Fruit fly (Drosophila melanogaster) whole organism, embryonic: ENCODE data around the gene CG14342.

Source experiments
- ATbp ChIP-seq: fragments of 200-800 bp; sonication (Bioruptor generic); optimal IDR thresholded peaks from 2 replicates; lab custom pipeline; 2017; ENCODE audit warnings: missing biosample characterization, mild to moderate bottlenecking, missing genetic modification characterization, missing genetic modification reagents
- B-H1 ChIP-seq: fragments of 200-800 bp; sonication (Bioruptor generic); IDR thresholded peaks from 3 replicates; pipeline ENCODE4 v1.3.6; 2022; ENCODE audit warnings: missing biosample characterization, missing genetic modification characterization
- CG11696 ChIP-seq: fragments of 200-800 bp; sonication (Bioruptor generic); IDR thresholded peaks from 2 replicates; pipeline ENCODE4 v1.3.6; 2022; ENCODE audit warnings: missing biosample characterization, missing genetic modification characterization
- CG1233 ChIP-seq: fragments of 200-800 bp; sonication (Bioruptor generic); optimal IDR thresholded peaks from 4 replicates; lab custom pipeline; 2018; ENCODE audit warnings: missing biosample characterization, mild to moderate bottlenecking, missing genetic modification characterization
- CG16815 ChIP-seq: fragments of 200-800 bp; sonication (Bioruptor generic); optimal IDR thresholded peaks from 3 replicates; lab custom pipeline; 2017; ENCODE audit warnings: missing biosample characterization, mild to moderate bottlenecking, missing genetic modification characterization
- CG16863 ChIP-seq: fragments of 200-800 bp; sonication (Bioruptor generic); optimal IDR thresholded peaks from 3 replicates; lab custom pipeline; 2016; ENCODE audit warnings: missing biosample characterization, missing genetic modification characterization
- CG17186 ChIP-seq: fragments of 200-800 bp; sonication (Bioruptor generic); optimal IDR thresholded peaks from 3 replicates; lab custom pipeline; 2017; ENCODE audit warnings: missing biosample characterization, missing genetic modification reagents, missing genetic modification characterization
- CG1832 ChIP-seq: fragments of 200-800 bp; sonication (Bioruptor generic); optimal IDR thresholded peaks from 2 replicates; lab custom pipeline; 2017; ENCODE audit warnings: missing biosample characterization, mild to moderate bottlenecking, missing genetic modification characterization, inconsistent platforms
- CG30020 ChIP-seq: fragments of 200-800 bp; optimal IDR thresholded peaks from 2 replicates; lab custom pipeline; 2019; ENCODE audit warnings: missing biosample characterization, mild to moderate bottlenecking, missing genetic modification characterization, moderate library complexity
- CG32532 ChIP-seq: fragments of 200-800 bp; sonication (Bioruptor generic); IDR thresholded peaks from 2 replicates; pipeline ENCODE4 v1.3.6; 2022; ENCODE audit warnings: missing biosample characterization, missing genetic modification characterization
- CG33557 ChIP-seq: fragments of 200-800 bp; sonication (Bioruptor generic); optimal IDR thresholded peaks from 2 replicates; lab custom pipeline; 2019; ENCODE audit warnings: missing biosample characterization, mild to moderate bottlenecking, missing genetic modification characterization, moderate library complexity
- CG3407 ChIP-seq: fragments of 200-800 bp; sonication (Bioruptor generic); optimal IDR thresholded peaks from 2 replicates; lab custom pipeline; 2018; ENCODE audit warnings: missing biosample characterization, mild to moderate bottlenecking, missing genetic modification characterization
- CG34376 ChIP-seq: fragments of 200-800 bp; sonication (Bioruptor generic); optimal IDR thresholded peaks from 2 replicates; lab custom pipeline; 2018; ENCODE audit warnings: missing biosample characterization, mild to moderate bottlenecking, missing genetic modification characterization
- CG4328 ChIP-seq: fragments of 200-800 bp; sonication (Bioruptor generic); optimal IDR thresholded peaks from 3 replicates; lab custom pipeline; 2017; ENCODE audit warnings: missing biosample characterization, missing genetic modification reagents, missing genetic modification characterization
- CG6654 ChIP-seq: fragments of 200-800 bp; sonication (Bioruptor generic); optimal IDR thresholded peaks from 2 replicates; lab custom pipeline; 2017; ENCODE audit warnings: missing biosample characterization, mild to moderate bottlenecking, missing genetic modification characterization
- CG8478 ChIP-seq: fragments of >200 bp; optimal IDR thresholded peaks from 2 replicates; lab custom pipeline; 2018
- CG9727 ChIP-seq: fragments of 200-800 bp; sonication (Bioruptor generic); optimal IDR thresholded peaks from 3 replicates; lab custom pipeline; 2017; ENCODE audit warnings: missing biosample characterization, mild to moderate bottlenecking, missing genetic modification characterization
- Deaf1 ChIP-seq: fragments of 200-800 bp; optimal IDR thresholded peaks from 3 replicates; lab custom pipeline; 2019; ENCODE audit warnings: missing biosample characterization, mild to moderate bottlenecking, missing genetic modification characterization, moderate library complexity
- Dfd ChIP-seq, 2 experiments: fragments of >200 bp; optimal IDR thresholded peaks; 2 replicates each; lab custom pipeline; 2017; ENCODE audit warnings: missing biosample characterization in 2 of 2, missing genetic modification characterization in 2 of 2
- Drgx ChIP-seq: fragments of 200-800 bp; sonication (Bioruptor generic); IDR thresholded peaks from 2 replicates; pipeline ENCODE4 v1.3.6; 2022; ENCODE audit warnings: missing biosample characterization, missing genetic modification characterization
- E2f1 ChIP-seq: fragments of 200-800 bp; sonication (Bioruptor generic); IDR thresholded peaks from 2 replicates; pipeline ENCODE4 v1.3.6; 2022; ENCODE audit warnings: missing biosample characterization, missing genetic modification characterization
- Ets65A ChIP-seq: fragments of 200-800 bp; sonication (Bioruptor generic); peaks from one replicate; lab custom pipeline; 2016; ENCODE audit warnings: missing biosample characterization, missing genetic modification characterization
- Hey ChIP-seq: fragments of 200-800 bp; sonication (Bioruptor generic); optimal IDR thresholded peaks from 3 replicates; lab custom pipeline; 2018; ENCODE audit warnings: missing biosample characterization, mild to moderate bottlenecking, missing genetic modification characterization
- HmgZ ChIP-seq: fragments of 200-800 bp; sonication (Bioruptor generic); optimal IDR thresholded peaks from 2 replicates; lab custom pipeline; 2018; ENCODE audit warnings: missing biosample characterization, mild to moderate bottlenecking, missing genetic modification characterization
- Lpt ChIP-seq: fragments of >200 bp; optimal IDR thresholded peaks from 2 replicates; lab custom pipeline; 2018; ENCODE audit warnings: missing biosample characterization, missing genetic modification characterization
- Mes4 ChIP-seq: fragments of 200-800 bp; sonication (Bioruptor generic); optimal IDR thresholded peaks from 2 replicates; lab custom pipeline; 2016; ENCODE audit warnings: missing biosample characterization, missing genetic modification characterization
- Oaz ChIP-seq: fragments of 200-800 bp; sonication (Bioruptor generic); IDR thresholded peaks from 2 replicates; pipeline ENCODE4 v1.3.6; 2022; ENCODE audit warnings: missing biosample characterization, missing genetic modification characterization
- Optix ChIP-seq: fragments of 200-800 bp; sonication (Bioruptor generic); IDR thresholded peaks from 3 replicates; pipeline ENCODE4 v1.3.6; 2022; ENCODE audit warnings: missing biosample characterization, missing genetic modification characterization
- Poxn ChIP-seq: fragments of 200-800 bp; sonication (Bioruptor generic); IDR thresholded peaks from 2 replicates; pipeline ENCODE4 v1.3.6; 2022; ENCODE audit warnings: missing biosample characterization, missing genetic modification characterization
- Xbp1 ChIP-seq: fragments of 200-800 bp; sonication (Bioruptor generic); optimal IDR thresholded peaks from 3 replicates; lab custom pipeline; 2016; ENCODE audit warnings: missing biosample characterization, mild to moderate bottlenecking, missing genetic modification characterization
- al ChIP-seq: fragments of 200-800 bp; sonication (Bioruptor generic); IDR thresholded peaks from 2 replicates; pipeline ENCODE4 v1.3.6; 2022; ENCODE audit warnings: missing biosample characterization, missing genetic modification characterization
- cwo ChIP-seq: fragments of 200-800 bp; sonication (Bioruptor generic); optimal IDR thresholded peaks from 3 replicates; lab custom pipeline; 2017; ENCODE audit warnings: missing biosample characterization, missing genetic modification characterization, mild to moderate bottlenecking, moderate library complexity, missing genetic modification reagents
- dati ChIP-seq: fragments of 200-800 bp; sonication (Bioruptor generic); IDR thresholded peaks from 2 replicates; pipeline ENCODE4 v1.3.6; 2022; ENCODE audit warnings: missing biosample characterization, missing genetic modification characterization
- dysf ChIP-seq: fragments of 200-800 bp; sonication (Bioruptor generic); IDR thresholded peaks from 3 replicates; pipeline ENCODE4 v1.3.6; 2022; ENCODE audit warnings: missing biosample characterization, missing genetic modification characterization
- esg ChIP-seq: fragments of 200-800 bp; sonication (Bioruptor generic); conservative IDR thresholded peaks from 2 replicates; pipeline ENCODE4 v1.3.6; 2022; ENCODE audit warnings: missing biosample characterization, missing genetic modification characterization
- fru ChIP-seq: fragments of >200 bp; optimal IDR thresholded peaks from 2 replicates; lab custom pipeline; 2017
- gfzf ChIP-seq: fragments of 200-800 bp; sonication (Bioruptor generic); optimal IDR thresholded peaks from 2 replicates; lab custom pipeline; 2016; ENCODE audit warnings: missing biosample characterization, mild to moderate bottlenecking, missing genetic modification characterization, moderate library complexity
- gsb ChIP-seq: fragments of 200-800 bp; sonication (Bioruptor generic); IDR thresholded peaks from 2 replicates; pipeline ENCODE4 v1.3.6; 2022; ENCODE audit warnings: missing biosample characterization, missing genetic modification characterization
- gsb-n ChIP-seq: fragments of 200-800 bp; sonication (Bioruptor generic); optimal IDR thresholded peaks from 3 replicates; lab custom pipeline; 2018; ENCODE audit warnings: missing biosample characterization, mild to moderate bottlenecking, missing genetic modification characterization
- ham ChIP-seq: fragments of 200-800 bp; sonication (Bioruptor generic); IDR thresholded peaks from 2 replicates; pipeline ENCODE4 v1.3.6; 2022; ENCODE audit warnings: missing biosample characterization, missing genetic modification characterization
- ind ChIP-seq: fragments of 200-800 bp; sonication (Bioruptor generic); optimal IDR thresholded peaks from 3 replicates; lab custom pipeline; 2016; ENCODE audit warnings: missing biosample characterization, missing genetic modification characterization
- insv ChIP-seq, 2 experiments: fragments of 200-800 bp; sonication (Bioruptor generic); optimal IDR thresholded peaks; 3 replicates each; lab custom pipeline; 2016 to 2018; ENCODE audit warnings: missing biosample characterization in 2 of 2, missing genetic modification characterization in 2 of 2
- mld ChIP-seq: fragments of 200-800 bp; sonication (Bioruptor generic); IDR thresholded peaks from 3 replicates; pipeline ENCODE4 v1.3.6; 2022; ENCODE audit warnings: missing biosample characterization, missing genetic modification characterization; ENCODE audit not compliant: partially characterized antibody
- nmo ChIP-seq: fragments of 200-800 bp; sonication (Bioruptor generic); optimal IDR thresholded peaks from 2 replicates; lab custom pipeline; 2018; ENCODE audit warnings: missing biosample characterization, mild to moderate bottlenecking, missing genetic modification characterization, moderate library complexity
- p53 ChIP-seq: fragments of 200-800 bp; sonication (Bioruptor generic); optimal IDR thresholded peaks from 2 replicates; lab custom pipeline; 2016; ENCODE audit warnings: missing biosample characterization, missing genetic modification characterization
- rib ChIP-seq: fragments of 200-800 bp; sonication (Bioruptor generic); IDR thresholded peaks from 2 replicates; pipeline ENCODE4 v1.3.6; 2022; ENCODE audit warnings: missing biosample characterization, missing genetic modification characterization
- run ChIP-seq: fragments of 200-800 bp; sonication (Bioruptor generic); optimal IDR thresholded peaks from 3 replicates; lab custom pipeline; 2018; ENCODE audit warnings: missing biosample characterization, mild to moderate bottlenecking, missing genetic modification characterization
- sna ChIP-seq: fragments of 200-800 bp; sonication (Bioruptor generic); IDR thresholded peaks from 2 replicates; pipeline ENCODE4 v1.3.6; 2022; ENCODE audit warnings: missing biosample characterization, missing genetic modification characterization; ENCODE audit not compliant: partially characterized antibody
- tio ChIP-seq: fragments of 200-800 bp; sonication (Bioruptor generic); optimal IDR thresholded peaks from 2 replicates; lab custom pipeline; 2017; ENCODE audit warnings: missing biosample characterization, missing genetic modification characterization, inconsistent platforms
- tll ChIP-seq, 2 experiments: fragments of 200-800 bp in 1 of 2; fragments of >200 bp in 1 of 2; sonication (Bioruptor generic) in 1 of 2; optimal IDR thresholded peaks; 2 replicates each; lab custom pipeline; 2017 to 2019; ENCODE audit warnings: missing biosample characterization in 2 of 2, missing genetic modification characterization in 2 of 2, mild to moderate bottlenecking in 1 of 2, moderate library complexity in 1 of 2
- yki ChIP-seq: fragments of >200 bp; optimal IDR thresholded peaks from 3 replicates; lab custom pipeline; 2018
- zfh1 ChIP-seq: fragments of 200-800 bp; sonication (Bioruptor generic); IDR thresholded peaks from 3 replicates; pipeline ENCODE4 v1.3.6; 2022; ENCODE audit warnings: missing biosample characterization, missing genetic modification characterization

CG14342 gene

DNA sequence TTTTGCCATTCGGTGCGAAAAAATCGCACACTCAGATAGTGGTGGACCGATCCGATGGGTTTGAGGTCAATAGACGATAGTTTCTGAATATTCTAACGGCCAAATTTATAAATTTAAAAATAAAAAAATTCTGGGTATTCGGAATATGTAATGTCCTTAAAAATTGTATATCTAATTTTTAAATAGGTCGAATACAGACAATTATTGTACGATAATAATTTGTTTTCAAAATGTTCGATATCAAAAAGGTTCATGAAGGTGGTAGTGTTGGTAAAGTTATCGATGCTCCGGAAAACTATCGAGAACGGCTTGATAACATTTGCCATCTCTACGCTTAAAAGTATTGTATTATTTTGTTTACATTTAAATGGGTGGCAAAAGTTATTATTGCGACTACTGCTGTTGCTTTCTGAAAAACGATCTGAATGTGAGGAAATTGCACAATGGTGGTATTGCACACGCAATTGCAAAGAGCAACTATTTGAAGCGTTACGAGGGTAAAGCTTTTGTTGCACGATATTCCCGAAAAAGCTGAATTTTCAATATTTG lies 34.1 kb upstream of the CG14342 start, which contains the start of the genes CG31922 and Plap (continued):
- TF ChIP-seq CG16863 (GFP tag; lab: Kevin White, UChicago) (peak; percentile 63), CG1832 (GFP tag; lab: Kevin White, UChicago) (no peak), tio (GFP tag; lab: Kevin White, UChicago) (no peak), CG16815 (peak; percentile 48), run (tag; lab: Kevin White, UChicago) (no peak), HmgZ (tag; lab: Kevin White, UChicago) (peak; percentile 73), Ets65A (GFP tag; lab: Kevin White, UChicago) (peak; percentile 95), CG3407 (GFP tag; lab: Kevin White, UChicago) (no peak), Lpt (no peak), CG34376 (GFP tag; lab: Kevin White, UChicago) (peak; percentile 77), dati (no peak), sna (GFP tag; lab: Robert Waterston, UW) (peak; percentile 90), al (peak; percentile 65), nmo (GFP tag; lab: Kevin White, UChicago) (peak; percentile 85), ind (GFP tag; lab: Kevin White, UChicago) (peak; percentile 75), CG1233 (GFP tag; lab: Kevin White, UChicago) (peak; percentile 34), ATbp (no peak), Poxn (GFP tag; lab: Robert Waterston, UW) (no peak), CG8478 (lab: Kevin White, UChicago) (no peak), gsb-n (tag; lab: Kevin White, UChicago) (no peak), CG33557 (peak; percentile 61), mld (GFP tag; lab: Robert Waterston, UW) (peak; percentile 82; the same call in 2 of the 3 replicates), fru (lab: Kevin White, UChicago) (no peak), ham (GFP tag; lab: Robert Waterston, UW) (no peak), Hey (tag; lab: Kevin White, UChicago) (no peak), gfzf (GFP tag; lab: Kevin White, UChicago) (peak; percentile 21), E2f1 (no peak), Mes4 (no peak), CG6654 (GFP tag; lab: Kevin White, UChicago) (no peak), rib (GFP tag; lab: Robert Waterston, UW) (peak; percentile 84), CG30020 (tag; lab: Kevin White, UChicago) (peak; percentile 68), insv (GFP tag; optimal IDR thresholded peaks at IDR 0.05; lab: Kevin White, UChicago) (peak in 1 of 2 experiments; percentile 35), CG11696 (GFP tag; lab: Robert Waterston, UW) (no peak), Drgx (GFP tag; lab: Robert Waterston, UW) (no peak), CG9727 (peak; percentile 71), p53 (no peak), yki (no peak), tll (GFP tag; optimal IDR thresholded peaks at IDR 0.05; lab: Kevin White, UChicago) (peak in 1 of 2 experiments; percentile 8), Xbp1 (GFP tag; lab: Kevin White, UChicago) (peak; percentile 73), CG17186 (peak; percentile 14), CG32532 (GFP tag; lab: Robert Waterston, UW) (peak; percentile 60), Oaz (GFP tag; lab: Robert Waterston, UW) (0 out of 2 replicates have a peak, but pooled peaks have one; percentile 26), esg (GFP tag; lab: Robert Waterston, UW) (peak; percentile 20; the same call in 1 of the 2 replicates), Dfd (GFP tag; optimal IDR thresholded peaks at IDR 0.05; lab: Kevin White, UChicago) (no peak), gsb (no peak), Deaf1 (tag; lab: Kevin White, UChicago) (peak; percentile 41), B-H1 (GFP tag; lab: Robert Waterston, UW) (no peak; the same call in 2 of the 3 replicates), zfh1 (GFP tag; lab: Robert Waterston, UW) (no peak), cwo (GFP tag; lab: Kevin White, UChicago) (peak; percentile 6), dysf (peak; percentile 62; the same call in 1 of the 3 replicates), Optix (GFP tag; lab: Robert Waterston, UW) (no peak), CG4328 (GFP tag; lab: Kevin White, UChicago) (peak; percentile 55)
